Worm (Caenorhabditis elegans) whole organism, midembryonic: Measurements from ENCODE around the gene K11D12.14.

Source experiments
- T22C8.4 ChIP-seq: fragments of 200-800 bp; sonication (Bioruptor generic); IDR thresholded peaks from 2 replicates; pipeline ENCODE4 v1.3.6; 2022; ENCODE audit warnings: missing genetic modification characterization, missing compliant biosample characterization
- cog-1 ChIP-seq: sonication (generic microtip); optimal IDR thresholded peaks from 2 replicates; lab custom pipeline; 2016; ENCODE audit warnings: missing genetic modification characterization, missing compliant biosample characterization
- ref-1 ChIP-seq: fragments of 200-800 bp; sonication (Bioruptor generic); conservative IDR thresholded peaks from 2 replicates; pipeline ENCODE4 v1.3.6; 2022; ENCODE audit warnings: missing genetic modification reagents, missing genetic modification characterization, missing compliant biosample characterization
- ztf-23 ChIP-seq: fragments of 200-800 bp; sonication (Bioruptor generic); IDR thresholded peaks from 2 replicates; pipeline ENCODE4 v1.3.6; 2022; ENCODE audit warnings: missing genetic modification reagents, missing genetic modification characterization, missing compliant biosample characterization

DNA sequence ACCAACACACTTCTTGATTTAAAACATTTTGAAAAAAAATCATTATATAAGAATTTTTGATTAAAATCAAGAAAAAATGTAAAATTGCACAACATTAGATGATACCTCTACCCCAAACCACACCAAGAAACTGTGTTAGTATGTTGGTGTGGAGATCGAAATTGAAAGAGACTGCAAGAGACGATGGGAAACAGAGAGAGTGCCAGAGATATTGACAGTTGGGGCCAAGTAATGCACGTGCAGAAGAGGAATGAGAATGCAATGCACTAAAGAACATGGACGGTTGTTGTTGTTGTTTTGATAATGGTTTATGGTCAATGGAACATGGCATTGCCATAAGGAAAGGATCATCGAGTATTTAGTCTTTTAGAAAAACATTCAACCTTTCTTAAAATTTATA is 17.3 kb upstream of the K11D12.14 start:
- TF ChIP-seq ref-1 (GFP tag; lab: Robert Waterston, UW) (no peak), cog-1 (tag; lab: Kevin White, UChicago) (no peak), T22C8.4 (GFP tag; lab: Robert Waterston, UW) (no peak), ztf-23 (GFP tag; lab: Robert Waterston, UW) (no peak)
